Worm (Caenorhabditis elegans) whole organism, L4 larva: ENCODE results near the gene srx-48.

Experiments used
- F37D6.2 ChIP-seq: sonication (generic microtip); optimal IDR thresholded peaks from 2 replicates; lab custom pipeline; 2016; ENCODE audit warnings: mild to moderate bottlenecking, missing genetic modification characterization, missing compliant biosample characterization
- ceh-82 ChIP-seq: sonication (generic microtip); optimal IDR thresholded peaks from 2 replicates; lab custom pipeline; 2017; ENCODE audit warnings: missing biosample characterization, missing genetic modification characterization
- daf-16 ChIP-seq, 3 experiments: sonication (generic microtip); optimal IDR thresholded peaks; 2 replicates each; lab custom pipeline; 2016 to 2017; ENCODE audit warnings: missing genetic modification characterization in 3 of 3, missing genetic modification reagents in 3 of 3, mild to moderate bottlenecking in 2 of 3, missing compliant biosample characterization in 2 of 3, missing biosample characterization in 1 of 3, moderate library complexity in 1 of 3
- snpc-4 ChIP-seq: fragments of 150-350 bp; optimal IDR thresholded peaks from 2 replicates; lab custom pipeline; 2014; ENCODE audit warnings: missing biosample characterization, missing genetic modification characterization

DNA sequence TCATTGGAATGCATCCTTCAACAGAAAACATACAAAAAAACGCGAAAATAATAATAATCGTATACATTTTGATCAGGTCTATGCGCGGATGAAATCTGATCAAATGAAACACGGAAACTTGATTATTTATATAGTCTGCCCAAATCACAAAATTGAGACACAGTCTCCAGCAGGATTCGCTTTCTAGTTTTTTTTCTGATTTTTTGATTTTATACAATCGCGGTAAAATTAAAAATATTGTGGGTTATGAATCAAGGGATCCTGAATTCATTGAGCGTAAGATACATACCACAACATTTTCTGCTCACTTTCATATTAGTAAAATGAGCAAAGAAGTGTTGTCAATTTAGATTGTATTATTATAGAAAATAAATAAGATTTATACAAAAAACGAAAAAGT lies 45.5 kb upstream of the srx-48 start, which contains the start of gene clec-230:
- TF ChIP-seq ceh-82 (tag; lab: Kevin White, UChicago), result no peak
- no peak for TF ChIP-seq daf-16 (GFP tag; optimal IDR thresholded peaks at IDR 0.05; lab: Kevin White, UChicago)
- TF ChIP-seq daf-16 (tag; optimal IDR thresholded peaks at IDR 0.05; lab: Kevin White, UChicago), result no peak
- no peak for TF ChIP-seq F37D6.2 (tag; lab: Kevin White, UChicago)
- TF ChIP-seq snpc-4 (tag; lab: Kevin White, UChicago), result no peak
